Worm (Caenorhabditis elegans) whole organism, late embryonic: Measurements from ENCODE around the gene nac-2.

Source experiments
- F13H6.1 ChIP-seq: sonication (generic microtip); optimal IDR thresholded peaks from 2 replicates; lab custom pipeline; 2016; ENCODE audit warnings: missing genetic modification characterization, missing compliant biosample characterization
- ama-1 ChIP-seq: fragments of 150-350 bp; optimal IDR thresholded peaks from 2 replicates; lab custom pipeline; 2014
- ceh-30 ChIP-seq: fragments of 150-350 bp; optimal IDR thresholded peaks from 2 replicates; lab custom pipeline; 2014; ENCODE audit warnings: missing biosample characterization, missing genetic modification characterization
- ceh-31 ChIP-seq: sonication (generic microtip); optimal IDR thresholded peaks from 2 replicates; lab custom pipeline; 2016; ENCODE audit warnings: missing genetic modification characterization, missing compliant biosample characterization
- ceh-9 ChIP-seq: sonication (generic microtip); optimal IDR thresholded peaks from 2 replicates; lab custom pipeline; 2016; ENCODE audit warnings: mild to moderate bottlenecking, missing genetic modification characterization, inconsistent platforms, missing compliant biosample characterization
- eyg-1 ChIP-seq: sonication (generic microtip); optimal IDR thresholded peaks from 2 replicates; lab custom pipeline; 2016; ENCODE audit warnings: missing genotype, missing genetic modification characterization, missing compliant biosample characterization
- gmeb-2 ChIP-seq: sonication (generic microtip); optimal IDR thresholded peaks from 2 replicates; lab custom pipeline; 2016; ENCODE audit warnings: missing genetic modification characterization, inconsistent platforms, missing compliant biosample characterization
- hlh-13 ChIP-seq: fragments of 200-800 bp; sonication (Bioruptor generic); optimal IDR thresholded peaks from 2 replicates; lab custom pipeline; 2018; ENCODE audit warnings: mild to moderate bottlenecking, missing genetic modification characterization, missing compliant biosample characterization
- pag-3 ChIP-seq: sonication (generic microtip); optimal IDR thresholded peaks from 2 replicates; lab custom pipeline; 2016; ENCODE audit warnings: missing compliant biosample characterization, missing genetic modification characterization, borderline replicate concordance
- pha-2 ChIP-seq: sonication (generic microtip); optimal IDR thresholded peaks from 2 replicates; lab custom pipeline; 2017; ENCODE audit warnings: mild to moderate bottlenecking, missing genetic modification characterization, missing compliant biosample characterization
- pha-4 ChIP-seq: fragments of 150-350 bp; optimal IDR thresholded peaks from 2 replicates; lab custom pipeline; 2018; ENCODE audit warnings: missing biosample characterization, missing genetic modification reagents, missing genetic modification characterization
- pros-1 ChIP-seq: fragments of 150-350 bp; optimal IDR thresholded peaks from 2 replicates; lab custom pipeline; 2014; ENCODE audit warnings: missing biosample characterization, missing genetic modification reagents, missing genetic modification characterization
- zip-5 ChIP-seq: sonication (generic microtip); optimal IDR thresholded peaks from 2 replicates; lab custom pipeline; 2016; ENCODE audit warnings: missing genetic modification characterization, missing compliant biosample characterization

DNA sequence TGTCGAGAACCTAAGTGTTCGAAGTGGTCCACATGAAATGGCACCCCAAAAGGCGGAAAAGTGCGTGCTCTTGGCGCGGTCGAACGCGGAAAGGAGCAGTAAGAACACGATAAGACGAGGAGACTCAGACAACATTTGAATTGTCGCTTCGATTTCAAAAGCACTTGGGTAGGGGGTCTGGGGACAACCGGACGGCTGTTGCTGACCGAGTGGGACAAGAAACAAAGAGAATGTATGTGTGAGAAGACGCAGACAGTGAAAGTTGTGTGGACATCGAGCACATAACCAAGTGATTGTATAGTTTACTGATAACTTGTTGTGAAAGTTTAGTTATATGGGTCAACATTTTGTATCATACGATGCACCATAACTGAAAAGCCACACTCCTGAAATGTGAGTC is 35.9 kb downstream of the nac-2 start:
- TF ChIP-seq pag-3 (tag; lab: Kevin White, UChicago), result no peak
- TF ChIP-seq F13H6.1 (tag; lab: Kevin White, UChicago), result no peak
- TF ChIP-seq ama-1 (lab: Kevin White, UChicago), result no peak
- no peak for TF ChIP-seq pha-2 (tag; lab: Kevin White, UChicago)
- TF ChIP-seq eyg-1 (tag; lab: Kevin White, UChicago), result no peak
- TF ChIP-seq zip-5, result no peak
- no peak for TF ChIP-seq ceh-9 (tag; lab: Kevin White, UChicago)
- TF ChIP-seq pros-1 (tag; lab: Kevin White, UChicago), result no peak
- TF ChIP-seq hlh-13 (GFP tag; lab: Kevin White, UChicago), result no peak
- no peak for TF ChIP-seq gmeb-2 (tag; lab: Kevin White, UChicago)
- TF ChIP-seq pha-4 (tag; lab: Kevin White, UChicago), result no peak
- TF ChIP-seq ceh-31 (tag; lab: Kevin White, UChicago), result no peak
- no peak for TF ChIP-seq ceh-30 (tag; lab: Kevin White, UChicago)
